Fruit fly (Drosophila melanogaster) whole organism, embryonic: Measurements from ENCODE around the gene Plap.

ENCODE experiments used
- Abd-B ChIP-seq: fragments of 200-800 bp; sonication (Bioruptor generic); optimal IDR thresholded peaks from 2 replicates; lab custom pipeline; 2018; ENCODE audit warnings: missing biosample characterization, mild to moderate bottlenecking, missing genetic modification characterization, moderate library complexity
- Asciz ChIP-seq: fragments of 200-800 bp; sonication (Bioruptor generic); optimal IDR thresholded peaks from 2 replicates; lab custom pipeline; 2017; ENCODE audit warnings: missing biosample characterization, mild to moderate bottlenecking, missing genetic modification characterization, missing genetic modification reagents
- CG10147 ChIP-seq: fragments of 200-800 bp; sonication (Bioruptor generic); optimal IDR thresholded peaks from 2 replicates; lab custom pipeline; 2019; ENCODE audit warnings: missing biosample characterization, mild to moderate bottlenecking, missing genetic modification characterization, moderate library complexity
- CG10565 ChIP-seq: fragments of 200-800 bp; sonication (Bioruptor generic); optimal IDR thresholded peaks from 3 replicates; lab custom pipeline; 2016; ENCODE audit warnings: missing biosample characterization, mild to moderate bottlenecking, missing genetic modification characterization
- CG10654 ChIP-seq: fragments of 200-800 bp; sonication (Bioruptor generic); optimal IDR thresholded peaks from 2 replicates; lab custom pipeline; 2016; ENCODE audit warnings: missing biosample characterization, missing genetic modification characterization
- CG12071 ChIP-seq: fragments of 200-800 bp; sonication (Bioruptor generic); optimal IDR thresholded peaks from 3 replicates; lab custom pipeline; 2018; ENCODE audit warnings: missing biosample characterization, mild to moderate bottlenecking, missing genetic modification characterization
- CG12104 ChIP-seq: fragments of 200-800 bp; sonication (Bioruptor generic); optimal IDR thresholded peaks from 3 replicates; lab custom pipeline; 2016; ENCODE audit warnings: missing biosample characterization, missing genetic modification characterization
- CG12391 ChIP-seq: fragments of 200-800 bp; sonication (Bioruptor generic); optimal IDR thresholded peaks from 3 replicates; lab custom pipeline; 2018; ENCODE audit warnings: missing biosample characterization, mild to moderate bottlenecking, missing genetic modification characterization, moderate library complexity
- CG12769 ChIP-seq: fragments of 200-800 bp; sonication (Bioruptor generic); optimal IDR thresholded peaks from 2 replicates; lab custom pipeline; 2019; ENCODE audit warnings: missing biosample characterization, mild to moderate bottlenecking, missing genetic modification characterization, moderate library complexity
- CG15601 ChIP-seq: fragments of 200-800 bp; sonication (Bioruptor generic); optimal IDR thresholded peaks from 3 replicates; lab custom pipeline; 2019; ENCODE audit warnings: missing biosample characterization, mild to moderate bottlenecking, missing genetic modification characterization, moderate library complexity
- CG17568 ChIP-seq: fragments of 200-800 bp; sonication (Bioruptor generic); optimal IDR thresholded peaks from 2 replicates; lab custom pipeline; 2018; ENCODE audit warnings: missing biosample characterization, mild to moderate bottlenecking, missing genetic modification characterization, moderate library complexity
- CG17829 ChIP-seq: fragments of 200-800 bp; optimal IDR thresholded peaks from 2 replicates; lab custom pipeline; 2019; ENCODE audit warnings: missing biosample characterization, mild to moderate bottlenecking, missing genetic modification characterization, moderate library complexity
- CG3726 ChIP-seq: fragments of 200-800 bp; sonication (Bioruptor generic); IDR thresholded peaks from 3 replicates; pipeline ENCODE4, ENCODE4 v1.3.6; 2022; ENCODE audit warnings: missing biosample characterization, missing genetic modification characterization
- CG43689 ChIP-seq: fragments of 200-800 bp; sonication (Bioruptor generic); IDR thresholded peaks from 2 replicates; pipeline ENCODE4 v1.3.6; 2022; ENCODE audit warnings: missing biosample characterization, missing genetic modification characterization
- CG4730 ChIP-seq: fragments of 200-800 bp; sonication (Bioruptor generic); IDR thresholded peaks from 2 replicates; pipeline ENCODE4 v1.3.6; 2022; ENCODE audit warnings: missing biosample characterization, missing genetic modification characterization
- CG5245 ChIP-seq: fragments of 200-800 bp; sonication (Bioruptor generic); optimal IDR thresholded peaks from 3 replicates; lab custom pipeline; 2016; ENCODE audit warnings: missing biosample characterization, missing genetic modification characterization
- CG6791 ChIP-seq: fragments of 200-800 bp; sonication (Bioruptor generic); IDR thresholded peaks from 3 replicates; pipeline ENCODE4 v1.3.6; 2022; ENCODE audit warnings: missing biosample characterization, missing genetic modification characterization; ENCODE audit not compliant: partially characterized antibody
- CG7745 ChIP-seq: fragments of 200-800 bp; sonication (Bioruptor generic); optimal IDR thresholded peaks from 2 replicates; lab custom pipeline; 2018; ENCODE audit warnings: missing biosample characterization, mild to moderate bottlenecking, missing genetic modification characterization, moderate library complexity
- CG7963 ChIP-seq: fragments of 200-800 bp; sonication (Bioruptor generic); IDR thresholded peaks from 3 replicates; pipeline ENCODE4 v1.3.6; 2022; ENCODE audit warnings: missing biosample characterization, missing genetic modification characterization; ENCODE audit not compliant: partially characterized antibody
- CG8478 ChIP-seq: fragments of >200 bp; optimal IDR thresholded peaks from 2 replicates; lab custom pipeline; 2018
- CG8944 ChIP-seq: fragments of 200-800 bp; sonication (Bioruptor generic); optimal IDR thresholded peaks from 3 replicates; lab custom pipeline; 2016; ENCODE audit warnings: missing biosample characterization, missing genetic modification characterization
- CG9876 ChIP-seq: fragments of 200-800 bp; sonication (Bioruptor generic); optimal IDR thresholded peaks from 2 replicates; lab custom pipeline; 2016; ENCODE audit warnings: missing biosample characterization, missing genetic modification characterization
- D19A ChIP-seq: fragments of 200-800 bp; optimal IDR thresholded peaks from 3 replicates; lab custom pipeline; 2019; ENCODE audit warnings: missing biosample characterization, mild to moderate bottlenecking, missing genetic modification characterization, moderate library complexity
- Dek ChIP-seq: fragments of 200-800 bp; sonication (Bioruptor generic); optimal IDR thresholded peaks from 3 replicates; lab custom pipeline; 2019; ENCODE audit warnings: missing biosample characterization, mild to moderate bottlenecking, missing genetic modification characterization, moderate library complexity
- Eip74EF ChIP-seq, 2 experiments: fragments of 200-800 bp in 1 of 2; fragments of >200 bp in 1 of 2; sonication (Bioruptor generic) in 1 of 2; optimal IDR thresholded peaks; 2 replicates each; lab custom pipeline; 2017 to 2019; ENCODE audit warnings: missing biosample characterization in 2 of 2, missing genetic modification characterization in 2 of 2, mild to moderate bottlenecking in 1 of 2, moderate library complexity in 1 of 2
- Hr51 ChIP-seq, 2 experiments: fragments of 200-800 bp; sonication (Bioruptor generic); optimal IDR thresholded peaks; 2 replicates in 1 of 2; 3 replicates in 1 of 2; lab custom pipeline; 2016 to 2018; ENCODE audit warnings: missing biosample characterization in 2 of 2, missing genetic modification characterization in 2 of 2, mild to moderate bottlenecking in 1 of 2, moderate library complexity in 1 of 2
- Lim3 ChIP-seq: fragments of 200-800 bp; sonication (Bioruptor generic); IDR thresholded peaks from 2 replicates; pipeline ENCODE4 v1.3.6; 2022; ENCODE audit warnings: missing biosample characterization, missing genetic modification characterization
- MESR4 ChIP-seq: fragments of 200-800 bp; sonication (Bioruptor generic); optimal IDR thresholded peaks from 2 replicates; lab custom pipeline; 2018; ENCODE audit warnings: missing biosample characterization, mild to moderate bottlenecking, missing genetic modification characterization, moderate library complexity
- Taf1 ChIP-seq: fragments of 200-800 bp; sonication (Bioruptor generic); IDR thresholded peaks from 2 replicates; pipeline ENCODE4 v1.3.6; 2022; ENCODE audit warnings: missing biosample characterization, missing genetic modification characterization
- al ChIP-seq: fragments of 200-800 bp; sonication (Bioruptor generic); IDR thresholded peaks from 2 replicates; pipeline ENCODE4 v1.3.6; 2022; ENCODE audit warnings: missing biosample characterization, missing genetic modification characterization
- az2 ChIP-seq: fragments of 200-800 bp; sonication (Bioruptor generic); optimal IDR thresholded peaks from 3 replicates; lab custom pipeline; 2016; ENCODE audit warnings: missing biosample characterization, missing genetic modification characterization
- bbx ChIP-seq: fragments of 200-800 bp; sonication (Bioruptor generic); IDR thresholded peaks from 2 replicates; pipeline ENCODE4 v1.3.6; 2022; ENCODE audit warnings: missing biosample characterization, missing genetic modification characterization; ENCODE audit not compliant: partially characterized antibody
- caup ChIP-seq: fragments of 200-800 bp; sonication (Bioruptor generic); optimal IDR thresholded peaks from 3 replicates; lab custom pipeline; 2017; ENCODE audit warnings: missing biosample characterization, mild to moderate bottlenecking, missing genetic modification characterization, moderate library complexity; ENCODE audit not compliant: severe bottlenecking
- crp ChIP-seq, 2 experiments: fragments of 200-800 bp; sonication (Bioruptor generic); optimal IDR thresholded peaks; 2 replicates in 1 of 2; 3 replicates in 1 of 2; lab custom pipeline; 2017; ENCODE audit warnings: missing biosample characterization in 2 of 2, missing genetic modification characterization in 2 of 2, mild to moderate bottlenecking in 1 of 2, moderate library complexity in 1 of 2
- dan ChIP-seq: fragments of 200-800 bp; sonication (Bioruptor generic); IDR thresholded peaks from 2 replicates; pipeline ENCODE4 v1.3.6; 2022; ENCODE audit warnings: missing biosample characterization, missing genetic modification characterization
- danr ChIP-seq: fragments of 200-800 bp; sonication (Bioruptor generic); IDR thresholded peaks from 2 replicates; pipeline ENCODE4 v1.3.6; 2022; ENCODE audit warnings: missing biosample characterization, missing genetic modification characterization
- dimm ChIP-seq: fragments of 200-800 bp; sonication (Bioruptor generic); IDR thresholded peaks from 2 replicates; pipeline ENCODE4 v1.3.6; 2022; ENCODE audit warnings: missing biosample characterization, missing genetic modification characterization
- dmrt99B ChIP-seq: fragments of 200-800 bp; sonication (Bioruptor generic); optimal IDR thresholded peaks from 2 replicates; lab custom pipeline; 2018; ENCODE audit warnings: missing biosample characterization, mild to moderate bottlenecking, missing genetic modification characterization, moderate library complexity
- esg ChIP-seq: fragments of 200-800 bp; sonication (Bioruptor generic); conservative IDR thresholded peaks from 2 replicates; pipeline ENCODE4 v1.3.6; 2022; ENCODE audit warnings: missing biosample characterization, missing genetic modification characterization
- fru ChIP-seq: fragments of >200 bp; optimal IDR thresholded peaks from 2 replicates; lab custom pipeline; 2017
- gfzf ChIP-seq: fragments of 200-800 bp; sonication (Bioruptor generic); optimal IDR thresholded peaks from 2 replicates; lab custom pipeline; 2016; ENCODE audit warnings: missing biosample characterization, mild to moderate bottlenecking, missing genetic modification characterization, moderate library complexity
- hkb ChIP-seq, 2 experiments: fragments of 200-800 bp in 1 of 2; fragments of >200 bp in 1 of 2; sonication (Bioruptor generic) in 1 of 2; IDR thresholded peaks in 1 of 2; optimal IDR thresholded peaks in 1 of 2; 2 replicates each; pipeline versions ENCODE4 v1.3.6 to Lab custom; 2017 to 2022; ENCODE audit warnings: missing biosample characterization in 1 of 2, missing genetic modification characterization in 1 of 2
- lab ChIP-seq: fragments of 200-800 bp; sonication (Bioruptor generic); optimal IDR thresholded peaks from 3 replicates; lab custom pipeline; 2017; ENCODE audit warnings: missing biosample characterization, missing genetic modification characterization, mild to moderate bottlenecking, moderate library complexity, missing genetic modification reagents
- pho ChIP-seq: fragments of 200-800 bp; sonication (Bioruptor generic); optimal IDR thresholded peaks from 2 replicates; lab custom pipeline; 2016; ENCODE audit warnings: missing biosample characterization, missing genetic modification characterization
- slp2 ChIP-seq: fragments of 200-800 bp; sonication (Bioruptor generic); optimal IDR thresholded peaks from 2 replicates; lab custom pipeline; 2016; ENCODE audit warnings: missing biosample characterization, missing genetic modification characterization
- unc-4 ChIP-seq: fragments of 200-800 bp; sonication (Bioruptor generic); IDR thresholded peaks from 2 replicates; pipeline ENCODE4 v1.3.6; 2022; ENCODE audit warnings: missing biosample characterization, missing genetic modification characterization; ENCODE audit not compliant: partially characterized antibody
- unpg ChIP-seq: fragments of 200-800 bp; sonication (Bioruptor generic); optimal IDR thresholded peaks from 3 replicates; lab custom pipeline; 2018; ENCODE audit warnings: missing biosample characterization, mild to moderate bottlenecking, missing genetic modification characterization, moderate library complexity
- wdn ChIP-seq: fragments of 200-800 bp; sonication (Bioruptor generic); IDR thresholded peaks from 2 replicates; pipeline ENCODE4 v1.3.6; 2022; ENCODE audit warnings: missing biosample characterization, missing genetic modification characterization

Plap gene

dm6 chr2L:1157679-1158518 lies 12.3 kb downstream of the Plap start, which contains the start of gene capt (continued):
- TF ChIP-seq CG12071 (GFP tag; lab: Kevin White, UChicago) = no peak
- peak; percentile 25; the same call in 1 of the 2 replicates for TF ChIP-seq bbx (GFP tag; lab: Robert Waterston, UW)
- TF ChIP-seq Lim3 (GFP tag; lab: Robert Waterston, UW) = no peak
- peak; percentile 53; the same call in 1 of the 2 replicates for TF ChIP-seq Taf1
- no peak for TF ChIP-seq fru (lab: Kevin White, UChicago)
- TF ChIP-seq MESR4 (GFP tag; lab: Kevin White, UChicago) = peak; percentile 51
- TF ChIP-seq lab (GFP tag; lab: Kevin White, UChicago) = no peak
- TF ChIP-seq hkb (optimal IDR thresholded peaks at IDR 0.05; lab: Kevin White, UChicago) = no peak
- no peak for TF ChIP-seq hkb (GFP tag; IDR thresholded peaks at IDR 0.05; lab: Robert Waterston, UW)
- no peak for TF ChIP-seq CG17568 (GFP tag; lab: Kevin White, UChicago)
- no peak for TF ChIP-seq CG7745
- TF ChIP-seq dan (GFP tag; lab: Robert Waterston, UW) = no peak
- no peak for TF ChIP-seq CG9876
- no peak for TF ChIP-seq CG7963 (GFP tag; lab: Robert Waterston, UW)
- peak; percentile 75 for TF ChIP-seq gfzf
- peak; percentile 54 for TF ChIP-seq CG12391 (tag; lab: Kevin White, UChicago)
- TF ChIP-seq slp2 (GFP tag; lab: Kevin White, UChicago) = peak; percentile 18
- TF ChIP-seq esg (GFP tag; lab: Robert Waterston, UW) = peak; percentile 31
- no peak for TF ChIP-seq CG10565 (GFP tag; lab: Kevin White, UChicago)
- no peak for TF ChIP-seq CG10654 (GFP tag; lab: Kevin White, UChicago)
- TF ChIP-seq pho = peak; percentile 49
- no peak for TF ChIP-seq D19A (tag; lab: Kevin White, UChicago)
- no peak for TF ChIP-seq wdn (GFP tag; lab: Robert Waterston, UW)
- TF ChIP-seq Dek = peak; percentile 26
- TF ChIP-seq Abd-B (GFP tag; lab: Kevin White, UChicago) = peak; percentile 46
- TF ChIP-seq Hr51 (GFP tag; optimal IDR thresholded peaks at IDR 0.05; lab: Kevin White, UChicago) = no peak
- no peak for TF ChIP-seq dimm (GFP tag; lab: Robert Waterston, UW)
- no peak for TF ChIP-seq CG8944 (GFP tag; lab: Kevin White, UChicago)
- TF ChIP-seq CG5245 (GFP tag; lab: Kevin White, UChicago) = no peak
- peak; percentile 6 to 66 for TF ChIP-seq crp (GFP tag; optimal IDR thresholded peaks at IDR 0.05; lab: Kevin White, UChicago)
- peak; percentile 2 for TF ChIP-seq unpg (GFP tag; lab: Kevin White, UChicago)
- TF ChIP-seq CG12104 (GFP tag; lab: Kevin White, UChicago) = peak; percentile 65
- TF ChIP-seq CG15601 (tag; lab: Kevin White, UChicago) = no peak
- TF ChIP-seq CG12769 (tag; lab: Kevin White, UChicago) = no peak
- no peak for TF ChIP-seq caup
- no peak for TF ChIP-seq Asciz (GFP tag; lab: Kevin White, UChicago)
- no peak for TF ChIP-seq dmrt99B (tag; lab: Kevin White, UChicago)
- peak; percentile 18 for TF ChIP-seq CG17829 (tag; lab: Kevin White, UChicago)
- no peak for TF ChIP-seq CG3726
- TF ChIP-seq CG4730 (GFP tag; lab: Robert Waterston, UW) = no peak
- TF ChIP-seq unc-4 (GFP tag; lab: Robert Waterston, UW) = no peak
- TF ChIP-seq CG8478 (lab: Kevin White, UChicago) = no peak
- no peak for TF ChIP-seq Eip74EF (GFP tag; optimal IDR thresholded peaks at IDR 0.05; lab: Kevin White, UChicago)
- TF ChIP-seq CG6791 (GFP tag; lab: Robert Waterston, UW) = no peak
- TF ChIP-seq az2 (GFP tag; lab: Kevin White, UChicago) = no peak
- peak; percentile 31; the same call in 1 of the 2 replicates for TF ChIP-seq al (GFP tag; lab: Robert Waterston, UW)
- no peak for TF ChIP-seq danr (GFP tag; lab: Robert Waterston, UW)
- TF ChIP-seq CG10147 (GFP tag; lab: Kevin White, UChicago) = no peak
- no peak for TF ChIP-seq CG43689 (GFP tag; lab: Robert Waterston, UW)
